Worm (Caenorhabditis elegans) whole organism, young adult: ENCODE measurements around the gene dop-4.

Source experiments
- dpl-1 ChIP-seq: fragments of 150-350 bp; optimal IDR thresholded peaks from 2 replicates; lab custom pipeline; 2014; ENCODE audit warnings: missing biosample characterization, missing genetic modification reagents, missing genetic modification characterization
- madf-8 ChIP-seq: fragments of 200-800 bp; sonication (Bioruptor generic); conservative IDR thresholded peaks from 2 replicates; pipeline ENCODE4 v1.3.6; 2022; ENCODE audit warnings: missing genetic modification reagents, missing genetic modification characterization, missing compliant biosample characterization
- mel-28 ChIP-seq: sonication (generic microtip); optimal IDR thresholded peaks from 2 replicates; lab custom pipeline; 2016; ENCODE audit warnings: borderline replicate concordance, mild to moderate bottlenecking, missing genetic modification characterization, missing compliant biosample characterization
- pha-4 ChIP-seq: fragments of 150-350 bp; sonication (generic microtip); optimal IDR thresholded peaks from 2 replicates; lab custom pipeline; 2014; ENCODE audit warnings: missing biosample characterization, missing genetic modification reagents, missing genetic modification characterization
- snpc-4 ChIP-seq, 5 experiments: fragments of 150-350 bp in 1 of 5; sonication (generic microtip) in 4 of 5; optimal IDR thresholded peaks; 2 replicates each; lab custom pipeline; 2014 to 2018; ENCODE audit warnings: missing genetic modification characterization in 5 of 5, missing biosample characterization in 3 of 5, antibody characterized with exemption in 2 of 5, mild to moderate bottlenecking in 2 of 5, missing compliant biosample characterization in 2 of 5, missing genotype in 2 of 5, moderate library complexity in 2 of 5, missing genetic modification reagents in 1 of 5
- unc-130 ChIP-seq: sonication (generic microtip); optimal IDR thresholded peaks from 2 replicates; lab custom pipeline; 2016; ENCODE audit warnings: missing genetic modification reagents, missing genetic modification characterization, missing compliant biosample characterization
- unc-62 ChIP-seq: fragments of 150-350 bp; optimal IDR thresholded peaks from 2 replicates; lab custom pipeline; 2014; ENCODE audit warnings: missing biosample characterization, missing genetic modification reagents, missing genetic modification characterization

ce11 chrX:1337009-1337408 is 42.0 kb downstream of the dop-4 start, which contains the start of gene ttr-37:
- no peak for TF ChIP-seq mel-28 (tag; lab: Kevin White, UChicago)
- no peak for TF ChIP-seq pha-4 (tag; lab: Kevin White, UChicago)
- no peak for TF ChIP-seq snpc-4 (GFP tag; optimal IDR thresholded peaks at IDR 0.05; lab: Kevin White, UChicago)
- no peak for TF ChIP-seq snpc-4 (tag; optimal IDR thresholded peaks at IDR 0.05; lab: Kevin White, UChicago)
- TF ChIP-seq unc-62 (GFP tag; lab: Kevin White, UChicago), result peak; percentile 75
- TF ChIP-seq dpl-1, result no peak
- TF ChIP-seq madf-8 (GFP tag; lab: Robert Waterston, UW), result no peak
- no peak for TF ChIP-seq unc-130 (GFP tag; lab: Kevin White, UChicago)
